Fruit fly (Drosophila melanogaster) whole organism, wandering third instar larva: Measurements from ENCODE around the gene vers.

Experiments
- CG9705 ChIP-seq: fragments of 200-800 bp; sonication (Bioruptor generic); optimal IDR thresholded peaks from 2 replicates; lab custom pipeline; 2018; ENCODE audit warnings: missing biosample characterization, mild to moderate bottlenecking, missing genetic modification characterization
- Mio ChIP-seq: sonication (Bioruptor generic); optimal IDR thresholded peaks from 2 replicates; lab custom pipeline; 2016; ENCODE audit warnings: missing biosample characterization, missing genetic modification characterization
- Rel ChIP-seq, 2 experiments: fragments of 200-800 bp; sonication (Bioruptor generic) in 1 of 2; optimal IDR thresholded peaks; 2 replicates in 1 of 2; 3 replicates in 1 of 2; lab custom pipeline; 2016 to 2019; ENCODE audit warnings: mild to moderate bottlenecking in 2 of 2, missing biosample characterization in 2 of 2, missing genetic modification characterization in 2 of 2, moderate library complexity in 1 of 2
- sage ChIP-seq: fragments of 200-800 bp; sonication (Bioruptor generic); optimal IDR thresholded peaks from 2 replicates; lab custom pipeline; 2016; ENCODE audit warnings: missing biosample characterization, mild to moderate bottlenecking, missing genetic modification characterization

DNA sequence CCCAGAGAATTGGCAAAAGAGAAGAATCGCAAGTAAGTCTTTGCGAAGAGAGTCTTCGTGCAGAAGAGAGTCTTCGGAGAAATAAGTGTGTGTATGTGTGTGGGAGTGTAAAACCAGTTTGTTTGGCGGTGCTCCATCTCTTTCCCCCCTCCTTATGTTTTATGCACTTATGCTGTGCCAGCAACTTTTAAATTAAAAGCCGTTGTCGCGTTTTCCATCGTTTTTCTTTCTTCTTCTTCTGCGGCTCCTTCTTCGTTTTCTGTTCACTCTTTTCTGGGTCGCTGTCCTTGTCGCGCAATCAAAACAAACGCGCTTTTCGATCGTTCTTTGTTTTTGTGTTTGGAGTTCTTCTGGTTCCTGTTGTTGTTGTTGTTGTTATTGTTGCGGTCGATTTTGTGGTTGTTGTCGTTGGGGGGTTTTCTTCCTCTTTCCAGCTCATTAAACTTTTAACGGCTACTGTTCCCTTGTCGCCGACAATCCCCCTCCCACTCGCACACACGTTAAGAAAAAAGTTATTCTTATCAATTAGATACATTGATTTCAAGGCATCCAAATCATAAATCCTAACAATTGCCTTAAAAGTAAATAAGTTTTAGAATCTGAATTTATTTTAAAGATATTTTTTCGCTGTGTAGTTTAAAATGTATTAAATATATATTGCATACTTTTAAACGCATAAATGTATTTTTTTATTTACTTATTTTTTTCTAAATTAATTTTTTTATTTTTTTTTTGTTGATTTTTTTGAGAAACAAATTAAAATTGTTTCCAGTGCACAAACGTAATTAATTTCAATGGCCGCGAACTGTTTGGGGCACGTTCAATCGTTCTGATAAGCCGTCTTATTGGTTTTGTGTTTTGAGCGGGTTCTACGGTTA is 4.6 kb upstream of the vers start:
- TF ChIP-seq sage (GFP tag; lab: Kevin White, UChicago) (no peak), Mio (GFP tag; lab: Kevin White, UChicago) (no peak), CG9705 (GFP tag; lab: Kevin White, UChicago) (peak; percentile 20), Rel (GFP tag; optimal IDR thresholded peaks at IDR 0.05; lab: Kevin White, UChicago) (no peak), Rel (tag; optimal IDR thresholded peaks at IDR 0.05; lab: Kevin White, UChicago) (peak; percentile 80)
